Worm (Caenorhabditis elegans): Measurements from ENCODE around the gene immt-2.

- TF ChIP-seq skn-1 (tag; optimal IDR thresholded peaks at IDR 0.05) (no peak), mdl-1 (tag; optimal IDR thresholded peaks at IDR 0.05) (no peak), dmd-4 (tag; optimal IDR thresholded peaks at IDR 0.05) (no peak), elt-3 (tag; optimal IDR thresholded peaks at IDR 0.05) (no peak), sem-4 (tag; optimal IDR thresholded peaks at IDR 0.05) (no peak), unc-55 (GFP tag; optimal IDR thresholded peaks at IDR 0.05) (no peak), ceh-82 (tag; optimal IDR thresholded peaks at IDR 0.05) (no peak), mab-5 (tag; optimal IDR thresholded peaks at IDR 0.05) (no peak), ceh-16 (tag; optimal IDR thresholded peaks at IDR 0.05) (no peak), nhr-237 (tag; optimal IDR thresholded peaks at IDR 0.05) (no peak), elt-1 (tag; optimal IDR thresholded peaks at IDR 0.05) (no peak), zag-1 (tag; optimal IDR thresholded peaks at IDR 0.05) (no peak), ama-1 (optimal IDR thresholded peaks at IDR 0.05) (no peak), snpc-4 (tag; optimal IDR thresholded peaks at IDR 0.05) (no peak)
Measured at ce11 chrV:16742123-16742522, 46.9 kb upstream of the immt-2 start, which contains the start of gene T25E12.6.

All from whole organism, L2 larva.